Worm (Caenorhabditis elegans): Measurements from ENCODE around the gene pst-2.

Gene pst-2

DNA sequence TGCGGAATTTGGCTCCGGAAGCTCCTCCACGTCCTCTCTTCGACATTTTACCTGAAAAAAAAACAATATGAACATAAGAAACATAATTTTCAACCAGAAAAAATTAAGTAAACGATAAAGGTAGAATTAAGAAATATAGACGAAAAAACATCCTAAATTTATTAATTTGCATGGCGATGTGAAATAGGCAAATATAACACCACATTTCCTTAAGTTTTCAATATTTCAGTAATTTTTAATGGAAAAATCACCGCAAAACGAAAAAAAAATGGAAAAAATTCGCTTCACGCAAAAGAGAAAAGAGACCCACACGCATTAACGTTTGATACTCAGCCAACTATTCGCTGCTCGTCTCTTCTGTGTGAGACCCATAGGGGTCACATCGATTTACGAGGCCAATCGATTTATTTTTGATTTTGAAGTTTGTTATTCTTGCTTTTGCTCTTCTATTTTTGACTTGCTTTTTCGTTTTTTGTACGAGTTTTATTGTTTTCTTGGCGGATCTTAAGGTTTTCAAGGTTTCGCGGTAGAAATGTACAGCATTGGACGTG lies 25.9 kb downstream of the pst-2 start, which contains the start of gene rpl-23 (continued):
- TF ChIP-seq nfya-2 (GFP tag; IDR thresholded peaks at IDR 0.05) (no peak), hrde-1 (tag; optimal IDR thresholded peaks at IDR 0.05; ENCODE audit: borderline replicate concordance) (no peak), B0019.2 (GFP tag; conservative IDR thresholded peaks at IDR 0.05) (peak; percentile 48; the same call in 1 of the 2 replicates), tbp1 (GFP tag; optimal IDR thresholded peaks at IDR 0.05) (peak; percentile 61), pha-4 (tag; optimal IDR thresholded peaks at IDR 0.05) (peak; percentile 18), K12H6.12 (tag; optimal IDR thresholded peaks at IDR 0.05) (peak; percentile 59), tbx-9 (tag; optimal IDR thresholded peaks at IDR 0.05; ENCODE audit: borderline replicate concordance) (no peak), F52B5.7 (tag; optimal IDR thresholded peaks at IDR 0.05) (no peak), mel-28 (tag; optimal IDR thresholded peaks at IDR 0.05; ENCODE audit: borderline replicate concordance) (no peak), F39B2.1 (GFP tag; IDR thresholded peaks at IDR 0.05) (no peak), athp-1 (tag; optimal IDR thresholded peaks at IDR 0.05) (peak; percentile 81), zim-3 (tag; optimal IDR thresholded peaks at IDR 0.05) (no peak), ZK185.1 (tag; optimal IDR thresholded peaks at IDR 0.05; ENCODE audit: poor library complexity, severe bottlenecking) (peak; percentile 81), ceh-91 (GFP tag; IDR thresholded peaks at IDR 0.05) (peak; percentile 68), K11D2.4 (GFP tag; IDR thresholded peaks at IDR 0.05) (peak; percentile 35; the same call in 1 of the 2 replicates), attf-3 (GFP tag; conservative IDR thresholded peaks at IDR 0.05) (peak; percentile 57), akir-1 (GFP tag; optimal IDR thresholded peaks at IDR 0.05) (no peak), snpc-1.3 (tag; optimal IDR thresholded peaks at IDR 0.05; ENCODE audit: insufficient read depth) (peak; percentile 78), madf-8 (GFP tag; conservative IDR thresholded peaks at IDR 0.05) (peak; percentile 41), D2030.7 (GFP tag; IDR thresholded peaks at IDR 0.05) (peak; percentile 77), hlh-12 (tag; optimal IDR thresholded peaks at IDR 0.05) (no peak)

- TF ChIP-seq madf-3 (GFP tag; IDR thresholded peaks at IDR 0.05) (no peak), nhr-27 (tag; optimal IDR thresholded peaks at IDR 0.05) (no peak)
These were observed 27.3 kb downstream of the pst-2 start for ce11 chrIII:5707546-5707945.

ce11 chrIII:5708024-5708423 lies 27.8 kb downstream of the pst-2 start:
- no peak for TF ChIP-seq tlf-1 (GFP tag; optimal IDR thresholded peaks at IDR 0.05)
- no peak for TF ChIP-seq K11D2.4 (GFP tag; IDR thresholded peaks at IDR 0.05)
- TF ChIP-seq hlh-26 (GFP tag; conservative IDR thresholded peaks at IDR 0.05): no peak
- TF ChIP-seq lin-40 (tag; optimal IDR thresholded peaks at IDR 0.05): no peak
- TF ChIP-seq ztf-6 (GFP tag; IDR thresholded peaks at IDR 0.05): no peak
- no peak for TF ChIP-seq snpc-4 (GFP tag; optimal IDR thresholded peaks at IDR 0.05)
- TF ChIP-seq snpc-4 (tag; optimal IDR thresholded peaks at IDR 0.05): no peak
- no peak for TF ChIP-seq ceh-91 (GFP tag; IDR thresholded peaks at IDR 0.05)
- no peak for TF ChIP-seq aptf-3 (GFP tag; IDR thresholded peaks at IDR 0.05)
- TF ChIP-seq lir-1 (GFP tag; conservative IDR thresholded peaks at IDR 0.05): no peak
- no peak for TF ChIP-seq attf-3 (GFP tag; conservative IDR thresholded peaks at IDR 0.05)
- no peak for TF ChIP-seq B0261.1 (tag; optimal IDR thresholded peaks at IDR 0.05)
- TF ChIP-seq ceh-58 (GFP tag; IDR thresholded peaks at IDR 0.05): no peak

DNA sequence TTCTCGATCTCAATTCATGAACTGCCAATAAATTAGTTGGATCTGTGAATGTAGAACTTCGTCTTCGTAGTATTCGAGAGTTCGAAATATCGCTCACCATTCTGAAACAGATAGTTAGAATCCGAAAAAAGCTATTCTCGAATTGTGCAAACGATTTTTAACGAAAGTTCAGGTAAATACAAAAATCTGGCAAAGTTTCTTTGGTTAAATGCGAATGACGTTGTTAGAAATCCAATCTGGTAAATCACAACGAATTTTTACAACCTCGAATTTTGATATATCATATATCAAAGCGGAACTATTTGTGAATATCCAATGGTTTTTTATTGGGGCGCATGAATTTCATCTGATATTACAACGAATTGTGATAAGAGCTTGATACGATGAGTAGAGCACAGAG lies 29.0 kb downstream of the pst-2 start, which contains the start of gene hpo-28:
hpo-28 (minus strand) TSS at position 101 of the 400 bp plus-strand sequence.
- TF ChIP-seq zim-3 (tag; optimal IDR thresholded peaks at IDR 0.05): no peak
